Fruit fly (Drosophila melanogaster): ENCODE measurements around the gene CG14229.

DNA sequence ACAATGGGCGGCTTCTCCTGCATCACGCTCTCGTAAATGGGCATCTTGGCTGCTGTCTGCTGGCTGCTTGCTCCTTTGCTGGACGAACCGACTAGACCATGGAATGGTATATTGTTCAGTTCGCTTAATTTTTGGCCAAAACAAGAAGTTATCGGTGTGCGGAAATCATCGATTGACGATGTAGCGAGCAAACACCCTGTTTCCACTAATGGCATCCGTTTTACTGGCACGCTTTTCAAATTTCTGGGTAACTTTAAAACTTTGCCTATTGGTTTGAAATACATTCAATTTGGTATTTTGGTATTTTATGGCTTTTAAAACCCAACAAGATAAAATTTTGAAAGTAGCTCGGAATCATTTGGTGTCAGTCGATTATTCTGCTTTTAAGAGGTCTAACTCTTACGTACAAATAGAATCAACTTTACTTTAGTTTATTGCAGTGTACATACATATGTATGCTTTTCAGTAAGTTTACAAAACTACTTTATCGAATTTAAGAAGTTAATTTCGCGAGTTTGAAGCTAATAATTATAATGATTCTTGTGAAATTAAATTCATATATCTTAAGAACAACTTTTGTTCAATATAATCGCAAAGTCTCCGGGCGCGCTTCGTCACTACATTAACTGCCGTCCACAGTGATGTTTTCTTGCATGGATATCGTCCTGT is 49.0 kb downstream of the CG14229 start, which contains the start of gene Arp10:
- TF ChIP-seq dac (GFP tag; optimal IDR thresholded peaks at IDR 0.05) (no peak), CG10631 (GFP tag; optimal IDR thresholded peaks at IDR 0.05) (no peak), CG32006 (GFP tag; optimal IDR thresholded peaks at IDR 0.05) (no peak), vri (GFP tag; optimal IDR thresholded peaks at IDR 0.05) (no peak), OdsH (GFP tag; optimal IDR thresholded peaks at IDR 0.05) (no peak), CG6854 (GFP tag; optimal IDR thresholded peaks at IDR 0.05) (no peak)
